Fruit fly (Drosophila melanogaster): ENCODE measurements around the gene CG17349.

CG17349 gene

DNA sequence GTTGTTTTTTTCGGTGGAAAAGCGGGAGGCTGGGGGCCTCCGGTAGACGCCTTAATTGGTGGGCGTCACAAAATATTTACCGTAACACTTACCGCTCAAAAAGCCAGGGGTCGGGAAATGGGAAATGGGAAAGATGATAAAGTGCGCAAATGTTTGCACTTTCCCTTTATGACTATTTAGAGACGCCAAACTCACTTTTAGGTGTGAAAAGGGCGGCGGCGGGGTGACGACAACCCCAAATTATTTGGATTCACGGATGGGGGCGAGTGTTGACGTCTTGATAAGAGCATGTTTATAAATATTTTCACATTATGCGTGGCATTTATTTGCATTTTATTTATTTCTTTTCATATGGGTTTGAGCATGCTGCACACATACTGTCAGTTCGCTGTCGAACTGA is at the start of gene CG17349:
CG17349 (plus strand) TSS at position 400 of the 400 bp plus-strand sequence.
- TF ChIP-seq CG17801 (GFP tag; optimal IDR thresholded peaks at IDR 0.05; ENCODE audit: partially characterized antibody) = no peak

dm6 chr2L:19320787-19321593 is 49.3 kb upstream of the CG17349 start:
- no peak for TF ChIP-seq CG17801 (GFP tag; optimal IDR thresholded peaks at IDR 0.05; ENCODE audit: partially characterized antibody)

DNA sequence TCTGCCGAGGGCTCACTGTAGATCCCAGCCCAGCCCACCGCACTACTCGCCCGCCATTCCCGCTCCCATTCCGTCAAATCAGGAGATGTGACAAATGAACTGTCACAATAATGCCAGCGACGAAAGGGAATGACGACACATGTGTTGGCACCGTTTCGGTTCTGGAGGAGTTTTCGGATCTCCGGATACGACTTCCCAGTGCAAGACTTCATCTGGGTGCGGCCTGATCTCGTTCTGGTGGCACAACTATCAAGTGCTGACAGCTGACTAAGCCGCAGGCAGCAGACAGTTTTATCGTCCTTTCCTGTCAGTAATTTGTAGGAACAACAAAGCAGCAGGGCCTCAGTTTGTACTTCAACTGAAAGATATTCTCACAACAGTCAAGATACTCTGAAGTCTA is 47.5 kb upstream of the CG17349 start:
- TF ChIP-seq CG17801 (GFP tag; optimal IDR thresholded peaks at IDR 0.05; ENCODE audit: partially characterized antibody) = no peak

dm6 chr2L:19323530-19324023 is 46.7 kb upstream of the CG17349 start:
- TF ChIP-seq CG17801 (GFP tag; optimal IDR thresholded peaks at IDR 0.05; ENCODE audit: partially characterized antibody) = no peak

DNA sequence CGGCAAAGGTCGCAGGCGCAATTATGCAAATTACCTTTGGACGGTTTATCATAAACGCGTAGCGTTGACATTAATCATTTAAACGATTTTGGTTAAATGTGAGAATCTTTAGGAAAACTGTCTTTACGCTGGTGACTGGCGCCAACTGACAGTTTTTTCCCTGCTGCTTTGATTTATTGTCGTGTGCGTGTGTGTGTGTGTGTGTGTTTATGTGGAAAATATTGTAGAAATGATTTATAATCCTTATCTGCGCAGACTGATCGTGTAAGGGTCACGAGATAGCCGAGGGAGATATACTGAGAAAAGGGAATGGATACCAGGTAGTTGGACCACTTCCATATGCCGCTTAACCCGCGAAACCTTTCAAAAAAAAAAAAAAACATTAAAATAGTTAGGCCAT is 45.5 kb upstream of the CG17349 start:
- TF ChIP-seq CG17801 (GFP tag; optimal IDR thresholded peaks at IDR 0.05; ENCODE audit: partially characterized antibody) = no peak

- no peak for TF ChIP-seq CG17801 (GFP tag; optimal IDR thresholded peaks at IDR 0.05; ENCODE audit: partially characterized antibody)
These were observed 44.8 kb upstream of the CG17349 start for dm6 chr2L:19325420-19325819.

dm6 chr2L:19326819-19327425 is 43.3 kb upstream of the CG17349 start:
- no peak for TF ChIP-seq CG17801 (GFP tag; optimal IDR thresholded peaks at IDR 0.05; ENCODE audit: partially characterized antibody)

DNA sequence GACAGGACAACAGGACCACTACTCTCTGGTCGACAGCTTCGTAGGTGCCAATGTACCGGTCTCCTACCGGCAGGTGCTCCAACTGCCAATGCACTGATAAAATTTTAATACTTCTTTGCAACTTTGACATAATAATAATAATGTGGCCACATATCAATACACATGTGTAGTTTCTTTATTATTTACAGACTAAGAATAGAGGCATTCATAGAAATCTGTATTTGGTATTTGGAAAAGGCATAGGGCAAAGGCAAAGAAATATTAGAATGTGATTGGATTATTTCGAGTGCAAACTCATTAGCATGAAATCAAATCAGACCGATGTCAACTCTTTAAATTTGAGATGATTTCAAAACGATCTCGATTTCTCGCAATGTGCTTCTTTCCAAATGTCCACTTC is 42.4 kb upstream of the CG17349 start:
- TF ChIP-seq CG17801 (GFP tag; optimal IDR thresholded peaks at IDR 0.05; ENCODE audit: partially characterized antibody) = no peak

DNA sequence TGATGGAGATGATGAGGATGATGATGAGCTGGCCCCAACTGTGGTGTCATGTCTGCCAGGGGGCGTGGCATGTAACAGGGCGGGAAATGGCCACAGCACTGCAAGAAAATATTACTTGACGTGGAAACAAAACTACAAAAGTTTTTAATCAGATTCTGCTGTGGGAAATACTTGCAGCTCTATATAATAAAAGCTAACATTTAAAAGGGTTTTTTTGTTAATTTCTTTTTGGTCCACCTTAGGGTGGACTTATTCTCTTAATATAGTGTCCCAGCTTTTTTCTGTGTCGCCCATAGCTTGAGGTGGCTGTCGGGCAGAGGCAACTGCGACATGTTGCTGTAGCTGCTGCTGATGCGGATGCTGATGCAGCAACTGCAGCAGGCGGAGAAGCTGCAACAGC is 41.6 kb upstream of the CG17349 start:
- TF ChIP-seq CG17801 (GFP tag; optimal IDR thresholded peaks at IDR 0.05; ENCODE audit: partially characterized antibody) = no peak

DNA sequence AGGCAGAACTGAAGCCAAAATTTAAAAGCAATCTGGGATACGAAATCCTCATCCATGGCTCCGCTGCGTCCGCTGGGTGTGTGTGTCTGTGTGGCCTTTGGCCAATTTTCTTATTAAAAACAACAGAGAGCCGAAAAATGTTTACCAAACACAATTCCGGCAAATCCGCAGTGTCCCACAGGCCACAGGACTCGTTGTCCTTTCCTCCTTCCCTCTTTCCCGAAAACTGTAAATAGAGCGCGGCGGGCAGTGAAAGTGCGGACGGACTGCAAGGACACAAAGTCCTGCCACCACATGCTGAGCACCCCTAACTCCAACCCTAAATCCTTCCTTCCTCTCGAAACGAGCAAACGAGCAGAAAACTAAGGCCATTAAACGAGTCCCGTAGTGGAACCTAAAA is 36.3 kb upstream of the CG17349 start:
- no peak for TF ChIP-seq CG17801 (GFP tag; optimal IDR thresholded peaks at IDR 0.05; ENCODE audit: partially characterized antibody)

DNA sequence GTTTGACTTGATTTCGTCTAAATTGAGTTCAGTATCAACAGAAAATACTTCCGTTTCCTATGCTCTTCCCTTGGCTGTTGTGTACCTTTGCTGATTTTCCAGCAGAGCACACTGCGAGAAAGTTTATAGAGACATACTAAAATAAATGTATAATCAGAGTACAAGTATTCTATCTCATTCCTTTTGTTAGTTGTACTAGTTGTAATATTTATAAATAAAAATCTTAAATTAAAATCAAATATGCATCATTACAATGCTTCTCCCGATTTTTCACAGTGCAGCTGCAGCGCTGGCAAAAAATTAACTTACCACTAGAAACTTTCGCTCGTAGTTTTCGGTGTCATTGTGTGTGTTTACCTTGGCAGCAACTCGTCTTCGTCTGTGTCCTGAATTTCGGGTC is 35.2 kb upstream of the CG17349 start:
- TF ChIP-seq CG17801 (GFP tag; optimal IDR thresholded peaks at IDR 0.05; ENCODE audit: partially characterized antibody) = no peak

- TF ChIP-seq CG17801 (GFP tag; optimal IDR thresholded peaks at IDR 0.05; ENCODE audit: partially characterized antibody) = no peak
These were observed 32.1 kb upstream of the CG17349 start for dm6 chr2L:19337971-19338732.

dm6 chr2L:19339023-19339422 is 31.2 kb upstream of the CG17349 start:
- TF ChIP-seq CG17801 (GFP tag; optimal IDR thresholded peaks at IDR 0.05; ENCODE audit: partially characterized antibody) = no peak

DNA sequence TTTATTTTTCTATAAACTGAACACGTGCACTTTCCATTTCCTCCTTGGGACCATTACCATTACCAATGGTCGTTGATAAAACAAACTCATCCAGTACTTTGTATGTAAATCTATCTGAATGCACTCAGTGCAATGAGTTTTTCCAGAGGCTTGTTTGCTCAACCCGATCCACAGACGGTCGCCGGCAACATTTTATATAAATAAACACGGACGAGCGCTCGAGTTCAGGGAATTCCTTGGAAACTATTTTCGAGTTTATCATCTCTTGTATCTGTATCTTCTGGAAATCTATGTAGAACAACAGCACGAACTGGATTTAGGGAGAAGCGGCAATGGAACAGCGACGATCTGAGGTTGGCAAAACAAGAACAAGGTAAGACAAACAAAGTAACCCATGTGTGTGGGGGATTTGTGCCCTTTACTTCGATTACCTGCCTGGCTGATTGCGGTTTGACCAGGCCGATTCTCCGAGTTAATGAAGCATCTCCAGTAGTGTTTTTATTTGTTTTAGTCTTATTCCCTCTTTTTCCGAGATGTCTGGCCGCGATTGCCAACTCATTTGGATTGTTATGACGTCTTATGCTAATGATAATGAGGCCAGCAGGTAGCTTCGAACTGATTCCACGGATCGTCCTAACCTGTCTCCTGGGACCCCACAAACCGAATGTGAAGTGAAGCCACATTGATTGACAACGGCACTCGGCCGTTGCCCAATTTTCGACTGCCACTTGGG is 29.0 kb upstream of the CG17349 start:
- TF ChIP-seq CG17801 (GFP tag; optimal IDR thresholded peaks at IDR 0.05; ENCODE audit: partially characterized antibody) = no peak

dm6 chr2L:19342018-19342417 is 28.2 kb upstream of the CG17349 start:
- TF ChIP-seq CG17801 (GFP tag; optimal IDR thresholded peaks at IDR 0.05; ENCODE audit: partially characterized antibody) = no peak
